Fruit fly (Drosophila melanogaster) whole organism, embryonic: Measurements from ENCODE around the gene CG14401.

Source experiments
- Adf1 ChIP-seq: fragments of 200-800 bp; sonication (Bioruptor generic); IDR thresholded peaks from 2 replicates; pipeline ENCODE4 v1.3.6; 2022; ENCODE audit warnings: missing biosample characterization, missing genetic modification characterization
- Bteb2 ChIP-seq: fragments of 200-800 bp; sonication (Bioruptor generic); optimal IDR thresholded peaks from 2 replicates; lab custom pipeline; 2016; ENCODE audit warnings: missing biosample characterization, missing genetic modification characterization
- CG10274 ChIP-seq: fragments of 200-800 bp; sonication (Bioruptor generic); optimal IDR thresholded peaks from 3 replicates; lab custom pipeline; 2017; ENCODE audit warnings: missing biosample characterization, mild to moderate bottlenecking, missing genetic modification characterization
- CG10654 ChIP-seq: fragments of 200-800 bp; sonication (Bioruptor generic); optimal IDR thresholded peaks from 2 replicates; lab custom pipeline; 2016; ENCODE audit warnings: missing biosample characterization, missing genetic modification characterization
- CG12769 ChIP-seq: fragments of 200-800 bp; sonication (Bioruptor generic); optimal IDR thresholded peaks from 2 replicates; lab custom pipeline; 2019; ENCODE audit warnings: missing biosample characterization, mild to moderate bottlenecking, missing genetic modification characterization, moderate library complexity
- CG13296 ChIP-seq: fragments of 200-800 bp; sonication (Bioruptor generic); optimal IDR thresholded peaks from 3 replicates; lab custom pipeline; 2018; ENCODE audit warnings: missing biosample characterization, mild to moderate bottlenecking, missing genetic modification characterization
- CG14050 ChIP-seq: fragments of 200-800 bp; sonication (Bioruptor generic); IDR thresholded peaks from 3 replicates; pipeline ENCODE4 v1.3.6; 2022; ENCODE audit warnings: missing biosample characterization, missing genetic modification characterization
- CG14965 ChIP-seq: fragments of 200-800 bp; sonication (Bioruptor generic); optimal IDR thresholded peaks from 2 replicates; lab custom pipeline; 2016; ENCODE audit warnings: missing biosample characterization, missing genetic modification characterization, borderline replicate concordance
- CG15601 ChIP-seq: fragments of 200-800 bp; sonication (Bioruptor generic); optimal IDR thresholded peaks from 3 replicates; lab custom pipeline; 2019; ENCODE audit warnings: missing biosample characterization, mild to moderate bottlenecking, missing genetic modification characterization, moderate library complexity
- CG17328 ChIP-seq: fragments of 200-800 bp; sonication (Bioruptor generic); IDR thresholded peaks from 2 replicates; pipeline ENCODE4 v1.3.6; 2022; ENCODE audit warnings: missing biosample characterization, missing genetic modification characterization
- CG18619 ChIP-seq: fragments of 200-800 bp; sonication (Bioruptor generic); optimal IDR thresholded peaks from 3 replicates; lab custom pipeline; 2017; ENCODE audit warnings: missing biosample characterization, mild to moderate bottlenecking, missing genetic modification characterization
- CG2129 ChIP-seq: fragments of 200-800 bp; sonication (Bioruptor generic); IDR thresholded peaks from 2 replicates; pipeline ENCODE4 v1.3.6; 2022; ENCODE audit warnings: missing biosample characterization, missing genetic modification characterization; ENCODE audit not compliant: partially characterized antibody
- CG3995 ChIP-seq: fragments of 200-800 bp; sonication (Bioruptor generic); optimal IDR thresholded peaks from 3 replicates; lab custom pipeline; 2016; ENCODE audit warnings: missing biosample characterization, missing genetic modification characterization
- CG4707 ChIP-seq: fragments of 200-800 bp; sonication (Bioruptor generic); optimal IDR thresholded peaks from 2 replicates; lab custom pipeline; 2018; ENCODE audit warnings: missing biosample characterization, mild to moderate bottlenecking, missing genetic modification characterization, moderate library complexity
- CG4730 ChIP-seq: fragments of 200-800 bp; sonication (Bioruptor generic); IDR thresholded peaks from 2 replicates; pipeline ENCODE4 v1.3.6; 2022; ENCODE audit warnings: missing biosample characterization, missing genetic modification characterization
- CG6854 ChIP-seq: fragments of 200-800 bp; sonication (Bioruptor generic); optimal IDR thresholded peaks from 3 replicates; lab custom pipeline; 2017; ENCODE audit warnings: missing biosample characterization, mild to moderate bottlenecking, missing genetic modification characterization
- Dad ChIP-seq: fragments of 200-800 bp; sonication (Bioruptor generic); optimal IDR thresholded peaks from 3 replicates; lab custom pipeline; 2016; ENCODE audit warnings: missing biosample characterization, missing genetic modification characterization
- Fer2 ChIP-seq: fragments of 200-800 bp; sonication (Bioruptor generic); optimal IDR thresholded peaks from 2 replicates; lab custom pipeline; 2018; ENCODE audit warnings: missing biosample characterization, mild to moderate bottlenecking, missing genetic modification characterization, moderate library complexity
- HLH3B ChIP-seq: fragments of 200-800 bp; sonication (Bioruptor generic); IDR thresholded peaks from 2 replicates; pipeline ENCODE4 v1.3.6; 2022; ENCODE audit warnings: missing biosample characterization, missing genetic modification characterization
- HmgZ ChIP-seq: fragments of 200-800 bp; sonication (Bioruptor generic); optimal IDR thresholded peaks from 2 replicates; lab custom pipeline; 2018; ENCODE audit warnings: missing biosample characterization, mild to moderate bottlenecking, missing genetic modification characterization
- Hr51 ChIP-seq, 2 experiments: fragments of 200-800 bp; sonication (Bioruptor generic); optimal IDR thresholded peaks; 2 replicates in 1 of 2; 3 replicates in 1 of 2; lab custom pipeline; 2016 to 2018; ENCODE audit warnings: missing biosample characterization in 2 of 2, missing genetic modification characterization in 2 of 2, mild to moderate bottlenecking in 1 of 2, moderate library complexity in 1 of 2
- Hsf ChIP-seq: fragments of 200-800 bp; sonication (Bioruptor generic); optimal IDR thresholded peaks from 3 replicates; lab custom pipeline; 2016; ENCODE audit warnings: missing biosample characterization, missing genetic modification characterization
- Lim3 ChIP-seq: fragments of 200-800 bp; sonication (Bioruptor generic); IDR thresholded peaks from 2 replicates; pipeline ENCODE4 v1.3.6; 2022; ENCODE audit warnings: missing biosample characterization, missing genetic modification characterization
- Mad ChIP-seq: fragments of 200-800 bp; sonication (Bioruptor generic); optimal IDR thresholded peaks from 2 replicates; lab custom pipeline; 2016; ENCODE audit warnings: missing biosample characterization, missing genetic modification characterization
- NC2β ChIP-seq: fragments of 200-800 bp; sonication (Bioruptor generic); optimal IDR thresholded peaks from 2 replicates; lab custom pipeline; 2016; ENCODE audit warnings: missing biosample characterization, missing genetic modification characterization
- Opbp ChIP-seq: fragments of 200-800 bp; sonication (Bioruptor generic); IDR thresholded peaks from 3 replicates; pipeline ENCODE4 v1.3.6; 2022; ENCODE audit warnings: missing biosample characterization, missing genetic modification characterization; ENCODE audit not compliant: partially characterized antibody
- PHDP ChIP-seq: fragments of 200-800 bp; sonication (Bioruptor generic); optimal IDR thresholded peaks from 3 replicates; lab custom pipeline; 2018; ENCODE audit warnings: missing biosample characterization, mild to moderate bottlenecking, missing genetic modification characterization, moderate library complexity
- Poxn ChIP-seq: fragments of 200-800 bp; sonication (Bioruptor generic); IDR thresholded peaks from 2 replicates; pipeline ENCODE4 v1.3.6; 2022; ENCODE audit warnings: missing biosample characterization, missing genetic modification characterization
- Ptx1 ChIP-seq: fragments of 200-800 bp; sonication (Bioruptor generic); IDR thresholded peaks from 2 replicates; pipeline ENCODE4 v1.3.6; 2022; ENCODE audit warnings: missing biosample characterization, missing genetic modification characterization
- Rfx ChIP-seq: fragments of 200-800 bp; sonication (Bioruptor generic); IDR thresholded peaks from 2 replicates; pipeline ENCODE4 v1.3.6; 2022; ENCODE audit warnings: missing biosample characterization, missing genetic modification characterization
- TFAM ChIP-seq: fragments of 200-800 bp; sonication (Bioruptor generic); optimal IDR thresholded peaks from 2 replicates; lab custom pipeline; 2017; ENCODE audit warnings: missing biosample characterization, missing genetic modification characterization, inconsistent platforms
- bcd ChIP-seq: fragments of 200-800 bp; sonication (Bioruptor generic); optimal IDR thresholded peaks from 2 replicates; lab custom pipeline; 2017; ENCODE audit warnings: missing biosample characterization, mild to moderate bottlenecking, missing genetic modification characterization
- ci ChIP-seq: fragments of 200-800 bp; sonication (Bioruptor generic); IDR thresholded peaks from 3 replicates; pipeline ENCODE4 v1.3.6; 2022; ENCODE audit warnings: missing biosample characterization, missing genetic modification characterization
- crol ChIP-seq: fragments of 200-800 bp; sonication (Bioruptor generic); IDR thresholded peaks from 2 replicates; pipeline ENCODE4 v1.3.6; 2022; ENCODE audit warnings: missing biosample characterization, missing genetic modification characterization
- dysf ChIP-seq: fragments of 200-800 bp; sonication (Bioruptor generic); IDR thresholded peaks from 3 replicates; pipeline ENCODE4 v1.3.6; 2022; ENCODE audit warnings: missing biosample characterization, missing genetic modification characterization
- exex ChIP-seq: fragments of 200-800 bp; sonication (Bioruptor generic); optimal IDR thresholded peaks from 4 replicates; lab custom pipeline; 2018; ENCODE audit warnings: missing biosample characterization, mild to moderate bottlenecking, missing genetic modification characterization, moderate library complexity
- grau ChIP-seq: fragments of 200-800 bp; optimal IDR thresholded peaks from 3 replicates; lab custom pipeline; 2019; ENCODE audit warnings: missing biosample characterization, mild to moderate bottlenecking, missing genetic modification characterization, moderate library complexity
- grn ChIP-seq: fragments of 200-800 bp; sonication (Bioruptor generic); optimal IDR thresholded peaks from 3 replicates; lab custom pipeline; 2017; ENCODE audit warnings: missing biosample characterization, missing genetic modification characterization
- hb ChIP-seq: fragments of 200-800 bp; sonication (Bioruptor generic); IDR thresholded peaks from 3 replicates; pipeline ENCODE4 v1.3.6; 2022; ENCODE audit warnings: missing biosample characterization, missing genetic modification characterization; ENCODE audit not compliant: partially characterized antibody
- hkb ChIP-seq, 2 experiments: fragments of 200-800 bp in 1 of 2; fragments of >200 bp in 1 of 2; sonication (Bioruptor generic) in 1 of 2; IDR thresholded peaks in 1 of 2; optimal IDR thresholded peaks in 1 of 2; 2 replicates each; pipeline versions ENCODE4 v1.3.6 to Lab custom; 2017 to 2022; ENCODE audit warnings: missing biosample characterization in 1 of 2, missing genetic modification characterization in 1 of 2
- jigr1 ChIP-seq: fragments of 200-800 bp; sonication (Bioruptor generic); IDR thresholded peaks from 3 replicates; pipeline ENCODE4 v1.3.6; 2022; ENCODE audit warnings: missing biosample characterization, missing genetic modification characterization
- ranshi ChIP-seq: fragments of 200-800 bp; sonication (Bioruptor generic); IDR thresholded peaks from 2 replicates; pipeline ENCODE4 v1.3.6; 2022; ENCODE audit warnings: missing biosample characterization, missing genetic modification characterization
- run ChIP-seq: fragments of 200-800 bp; sonication (Bioruptor generic); optimal IDR thresholded peaks from 3 replicates; lab custom pipeline; 2018; ENCODE audit warnings: missing biosample characterization, mild to moderate bottlenecking, missing genetic modification characterization
- salm ChIP-seq: fragments of 200-800 bp; sonication (Bioruptor generic); optimal IDR thresholded peaks from 2 replicates; lab custom pipeline; 2018; ENCODE audit warnings: missing biosample characterization, mild to moderate bottlenecking, missing genetic modification characterization
- sd ChIP-seq: fragments of 200-800 bp; sonication (Bioruptor generic); optimal IDR thresholded peaks from 3 replicates; lab custom pipeline; 2018; ENCODE audit warnings: missing biosample characterization, mild to moderate bottlenecking, missing genetic modification characterization, moderate library complexity
- shn ChIP-seq: fragments of 200-800 bp; sonication (Bioruptor generic); optimal IDR thresholded peaks from 3 replicates; lab custom pipeline; 2016; ENCODE audit warnings: missing biosample characterization, missing genetic modification characterization
- twi ChIP-seq: fragments of 200-800 bp; optimal IDR thresholded peaks from 2 replicates; lab custom pipeline; 2019; ENCODE audit warnings: missing biosample characterization, mild to moderate bottlenecking, missing genetic modification characterization, moderate library complexity
- vfl ChIP-seq: fragments of 200-800 bp; sonication (Bioruptor generic); optimal IDR thresholded peaks from 2 replicates; lab custom pipeline; 2016; ENCODE audit warnings: missing biosample characterization, missing genetic modification characterization
- vvl ChIP-seq: fragments of 200-800 bp; sonication (Bioruptor generic); IDR thresholded peaks from 2 replicates; pipeline ENCODE4 v1.3.6; 2022; ENCODE audit warnings: missing biosample characterization, missing genetic modification characterization
- zen ChIP-seq: fragments of 200-800 bp; sonication (Bioruptor generic); optimal IDR thresholded peaks from 3 replicates; lab custom pipeline; 2018; ENCODE audit warnings: missing biosample characterization, mild to moderate bottlenecking, missing genetic modification characterization, moderate library complexity

The CG14401 gene

dm6 chr2L:20822489-20823195 lies 47.0 kb upstream of the CG14401 start, which contains the start of gene CG9331 (continued):
- no peak for TF ChIP-seq CG14965 (GFP tag; lab: Kevin White, UChicago)
- TF ChIP-seq hkb (optimal IDR thresholded peaks at IDR 0.05; lab: Kevin White, UChicago) = peak; percentile 58
- TF ChIP-seq hkb (GFP tag; IDR thresholded peaks at IDR 0.05; lab: Robert Waterston, UW) = no peak
- TF ChIP-seq CG4730 (GFP tag; lab: Robert Waterston, UW) = no peak
- TF ChIP-seq Fer2 (tag; lab: Kevin White, UChicago) = no peak
- no peak for TF ChIP-seq CG10274 (GFP tag; lab: Kevin White, UChicago)
- TF ChIP-seq CG6854 (GFP tag; lab: Kevin White, UChicago) = no peak
- TF ChIP-seq NC2β (GFP tag; lab: Kevin White, UChicago) = no peak
- no peak for TF ChIP-seq exex (tag; lab: Kevin White, UChicago)
- peak; percentile 24 for TF ChIP-seq shn (GFP tag; lab: Kevin White, UChicago)
- no peak for TF ChIP-seq Rfx (GFP tag; lab: Robert Waterston, UW)
- peak; percentile 65; the same call in 2 of the 3 replicates for TF ChIP-seq Opbp (GFP tag; lab: Robert Waterston, UW)
- TF ChIP-seq CG13296 (GFP tag; lab: Kevin White, UChicago) = no peak
- TF ChIP-seq crol (GFP tag; lab: Robert Waterston, UW) = peak; percentile 70
- no peak for TF ChIP-seq HmgZ
- peak; percentile 37 for TF ChIP-seq CG4707 (GFP tag; lab: Kevin White, UChicago)
- TF ChIP-seq CG10654 (GFP tag; lab: Kevin White, UChicago) = no peak
- no peak for TF ChIP-seq Bteb2 (GFP tag; lab: Kevin White, UChicago)
- no peak for TF ChIP-seq Mad (GFP tag; lab: Kevin White, UChicago)
- TF ChIP-seq PHDP = no peak
- no peak for TF ChIP-seq CG2129 (GFP tag; lab: Robert Waterston, UW)
- TF ChIP-seq grn (GFP tag; lab: Kevin White, UChicago) = peak; percentile 54
- no peak for TF ChIP-seq dysf (GFP tag; lab: Robert Waterston, UW)
- TF ChIP-seq run (tag; lab: Kevin White, UChicago) = peak; percentile 88
- TF ChIP-seq HLH3B = no peak
- TF ChIP-seq TFAM (GFP tag; lab: Kevin White, UChicago) = no peak
- TF ChIP-seq Hr51 (GFP tag; optimal IDR thresholded peaks at IDR 0.05; lab: Kevin White, UChicago) = no peak
- no peak for TF ChIP-seq Lim3
- peak; percentile 33 for TF ChIP-seq CG12769
- peak; percentile 77; the same call in 2 of the 3 replicates for TF ChIP-seq ci
- TF ChIP-seq Poxn = no peak
- TF ChIP-seq CG3995 (GFP tag; lab: Kevin White, UChicago) = no peak
- TF ChIP-seq CG14050 (GFP tag; lab: Robert Waterston, UW) = no peak
- no peak for TF ChIP-seq bcd (GFP tag; lab: Kevin White, UChicago)
- peak; percentile 54 for TF ChIP-seq grau (tag; lab: Kevin White, UChicago)
- no peak for TF ChIP-seq vfl (GFP tag; lab: Kevin White, UChicago)
- no peak for TF ChIP-seq Ptx1 (GFP tag; lab: Robert Waterston, UW)
- no peak for TF ChIP-seq CG15601 (tag; lab: Kevin White, UChicago)
- no peak for TF ChIP-seq jigr1 (GFP tag; lab: Robert Waterston, UW)
- no peak for TF ChIP-seq hb
- TF ChIP-seq twi (tag; lab: Kevin White, UChicago) = no peak
- TF ChIP-seq vvl (GFP tag; lab: Robert Waterston, UW) = peak; percentile 36; the same call in 1 of the 2 replicates
- no peak for TF ChIP-seq salm (tag; lab: Kevin White, UChicago)
- TF ChIP-seq Dad (GFP tag; lab: Kevin White, UChicago) = no peak
- no peak for TF ChIP-seq CG17328 (GFP tag; lab: Robert Waterston, UW)
- TF ChIP-seq Hsf = no peak
- TF ChIP-seq Adf1 (GFP tag; lab: Robert Waterston, UW) = peak; percentile 68
- TF ChIP-seq ranshi (GFP tag; lab: Robert Waterston, UW) = no peak
- no peak for TF ChIP-seq CG18619 (GFP tag; lab: Kevin White, UChicago)
- peak; percentile 99 for TF ChIP-seq sd (tag; lab: Kevin White, UChicago)
- TF ChIP-seq zen (tag; lab: Kevin White, UChicago) = peak; percentile 70
